Fruit fly (Drosophila melanogaster): ENCODE results near the gene CG11594.
A peak's percentile ranks its signal among the peaks of the same experiment; 100 is the strongest.

CG11594 gene

DNA sequence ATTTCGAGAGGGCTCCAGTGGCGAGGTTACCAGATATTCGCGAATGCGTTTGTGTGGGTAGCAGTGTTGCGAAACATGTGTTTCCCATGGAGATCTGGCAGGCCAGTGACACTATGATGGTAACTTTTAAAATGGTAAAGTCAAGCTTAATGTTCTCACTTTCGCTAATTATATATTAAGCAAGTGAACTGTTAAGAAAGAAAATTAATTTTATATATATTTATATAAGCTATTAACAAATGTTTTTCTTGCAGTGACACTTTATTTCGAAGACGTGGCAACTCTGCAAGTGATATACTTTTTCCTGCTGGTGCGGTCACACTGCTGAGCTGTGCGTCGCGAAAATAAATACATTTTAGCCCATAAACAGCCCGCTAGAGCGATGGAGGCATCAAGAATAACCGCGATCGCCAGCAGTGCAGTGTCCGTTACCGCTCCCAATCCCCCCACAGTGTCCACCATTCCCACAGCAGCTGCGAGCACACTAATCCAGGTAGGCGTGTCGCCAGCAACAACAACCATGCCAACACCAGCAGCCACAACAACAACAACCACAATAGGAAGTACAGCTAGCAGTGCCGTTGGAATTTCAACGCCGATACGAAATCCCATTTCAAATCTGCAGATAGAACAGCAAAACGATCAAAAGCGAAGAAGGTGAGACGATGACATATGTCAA, 14.6 kb upstream of the CG11594 start, which contains the start of the genes CG11593 and Rcd5 (continued):
- no peak for TF ChIP-seq hbn (GFP tag; IDR thresholded peaks at IDR 0.05; ENCODE audit: partially characterized antibody)
- no peak; the same call in 1 of the 2 replicates for TF ChIP-seq Xrp1 (GFP tag; IDR thresholded peaks at IDR 0.05)
- TF ChIP-seq CG6654 (GFP tag; optimal IDR thresholded peaks at IDR 0.05) = no peak
- TF ChIP-seq Ptx1 (GFP tag; IDR thresholded peaks at IDR 0.05) = peak; percentile 91
- TF ChIP-seq CG16815 (GFP tag; optimal IDR thresholded peaks at IDR 0.05) = peak; percentile 48
- TF ChIP-seq esg (GFP tag; conservative IDR thresholded peaks at IDR 0.05) = peak; percentile 81
- TF ChIP-seq CG31388 (GFP tag; optimal IDR thresholded peaks at IDR 0.05) = peak; percentile 6
- peak; percentile 50 for TF ChIP-seq Usf (GFP tag; optimal IDR thresholded peaks at IDR 0.05)
- TF ChIP-seq pnt (GFP tag; optimal IDR thresholded peaks at IDR 0.05) = peak; percentile 27
- peak; percentile 83 for TF ChIP-seq danr (GFP tag; IDR thresholded peaks at IDR 0.05)
- peak; percentile 70 for TF ChIP-seq CG15514 (GFP tag; optimal IDR thresholded peaks at IDR 0.05)
- peak; percentile 48 for TF ChIP-seq CG17385 (GFP tag; optimal IDR thresholded peaks at IDR 0.05)
- peak; percentile 86 for TF ChIP-seq sob (GFP tag; IDR thresholded peaks at IDR 0.05)
- peak; percentile 71 for TF ChIP-seq grau (tag; optimal IDR thresholded peaks at IDR 0.05)
- no peak for TF ChIP-seq CG30020 (tag; optimal IDR thresholded peaks at IDR 0.05)
- peak; percentile 52; the same call in 1 of the 2 replicates for TF ChIP-seq Rx (GFP tag; IDR thresholded peaks at IDR 0.05)
- TF ChIP-seq CG17568 (GFP tag; optimal IDR thresholded peaks at IDR 0.05) = no peak
- TF ChIP-seq CG16863 (GFP tag; optimal IDR thresholded peaks at IDR 0.05) = peak; percentile 9
- peak; percentile 57 for TF ChIP-seq CG18764 (GFP tag; optimal IDR thresholded peaks at IDR 0.05)
- TF ChIP-seq CG9609 (GFP tag; optimal IDR thresholded peaks at IDR 0.05) = peak; percentile 48
- no peak for TF ChIP-seq CG12219 (GFP tag; optimal IDR thresholded peaks at IDR 0.05)
- TF ChIP-seq gfzf (GFP tag; optimal IDR thresholded peaks at IDR 0.05) = peak; percentile 53
- TF ChIP-seq Nf-YA (GFP tag; IDR thresholded peaks at IDR 0.05) = peak; percentile 41; the same call in 1 of the 2 replicates
- peak; percentile 83 for TF ChIP-seq vvl (GFP tag; IDR thresholded peaks at IDR 0.05)
- no peak for TF ChIP-seq Med (GFP tag)
- no peak for TF ChIP-seq nau (GFP tag; optimal IDR thresholded peaks at IDR 0.05)
- TF ChIP-seq Dfd (GFP tag; optimal IDR thresholded peaks at IDR 0.05) = peak in 1 of 2 experiments; percentile 27
- TF ChIP-seq eve (GFP tag; optimal IDR thresholded peaks at IDR 0.05) = no peak
- no peak for TF ChIP-seq mirr (GFP tag; optimal IDR thresholded peaks at IDR 0.05)
- peak; percentile 80 for TF ChIP-seq CG32767 (GFP tag; IDR thresholded peaks at IDR 0.05)
- TF ChIP-seq lmd (GFP tag; IDR thresholded peaks at IDR 0.05) = peak; percentile 81
- peak; percentile 73 for TF ChIP-seq Ada2b (GFP tag; IDR thresholded peaks at IDR 0.05)
- no peak for TF ChIP-seq schlank (tag; optimal IDR thresholded peaks at IDR 0.05)
- no peak for TF ChIP-seq CG42726 (GFP tag; IDR thresholded peaks at IDR 0.05; ENCODE audit: partially characterized antibody)
- no peak for TF ChIP-seq gro (GFP tag; optimal IDR thresholded peaks at IDR 0.05)
- no peak for TF ChIP-seq Dek (tag; optimal IDR thresholded peaks at IDR 0.05)
- TF ChIP-seq Elba2 (GFP tag; optimal IDR thresholded peaks at IDR 0.05) = peak; percentile 41
- no peak for TF ChIP-seq Drgx (GFP tag; IDR thresholded peaks at IDR 0.05)
- no peak for TF ChIP-seq h (optimal IDR thresholded peaks at IDR 0.05)
- no peak; the same call in 2 of the 3 replicates for TF ChIP-seq C15 (GFP tag; IDR thresholded peaks at IDR 0.05)
- TF ChIP-seq CG4328 (GFP tag; optimal IDR thresholded peaks at IDR 0.05) = peak; percentile 42
- peak; percentile 65 for TF ChIP-seq CG10209 (GFP tag; optimal IDR thresholded peaks at IDR 0.05)
- no peak for TF ChIP-seq Hand (GFP tag; optimal IDR thresholded peaks at IDR 0.05)
- TF ChIP-seq CG13894 (tag; optimal IDR thresholded peaks at IDR 0.05) = no peak
- TF ChIP-seq ham (GFP tag; IDR thresholded peaks at IDR 0.05) = peak; percentile 59
- TF ChIP-seq exex (tag; optimal IDR thresholded peaks at IDR 0.05) = no peak
- TF ChIP-seq CG16779 (GFP tag; IDR thresholded peaks at IDR 0.05) = no peak
- TF ChIP-seq fru (optimal IDR thresholded peaks at IDR 0.05) = no peak
- TF ChIP-seq chinmo (GFP tag; IDR thresholded peaks at IDR 0.05; ENCODE audit: partially characterized antibody) = 0 out of 4 replicates have a peak, but pooled peaks have one; percentile 23
- TF ChIP-seq Gsc (GFP tag; IDR thresholded peaks at IDR 0.05) = peak; percentile 50
- TF ChIP-seq CG10366 (GFP tag; IDR thresholded peaks at IDR 0.05) = peak; percentile 82

Data from whole organism, embryonic.